Fruit fly (Drosophila melanogaster) Kc167 (cell line): Measurements from ENCODE around the gene janB.
A peak's percentile ranks its signal among the peaks of the same experiment; 100 is the strongest.

Source experiments
- Myc ChIP-seq: fragments of >200 bp; optimal IDR thresholded peaks from 2 replicates; lab custom pipeline; 2017; ENCODE audit warnings: missing external identifiers
- Sin3A ChIP-seq: fragments of >200 bp; optimal IDR thresholded peaks from 2 replicates; lab custom pipeline; 2018; ENCODE audit warnings: missing external identifiers
- h ChIP-seq: fragments of >200 bp; optimal IDR thresholded peaks from 3 replicates; lab custom pipeline; 2018; ENCODE audit warnings: missing external identifiers
- insv ChIP-seq: fragments of >200 bp; optimal IDR thresholded peaks from 3 replicates; lab custom pipeline; 2018; ENCODE audit warnings: missing external identifiers
- psq ChIP-seq: fragments of >200 bp; optimal IDR thresholded peaks from 2 replicates; lab custom pipeline; 2017; ENCODE audit warnings: missing external identifiers
- ttk ChIP-seq: sonication (Bioruptor generic); optimal IDR thresholded peaks from 2 replicates; lab custom pipeline; 2017; ENCODE audit warnings: missing external identifiers

The janB gene

dm6 chr3R:30059944-30060343 is 21.4 kb upstream of the janB start:
- no peak for TF ChIP-seq h (lab: Kevin White, UChicago)
- TF ChIP-seq psq: no peak
- no peak for TF ChIP-seq insv
- TF ChIP-seq Myc: no peak
- TF ChIP-seq Sin3A: no peak
- no peak for TF ChIP-seq ttk

dm6 chr3R:30058057-30058868 is 19.7 kb upstream of the janB start, which contains the start of gene sima:
Gene sima, plus strand, starts transcription at chr3R:30058311.
- TF ChIP-seq Myc (no peak), ttk (no peak), psq (peak; percentile 93)

- no peak for TF ChIP-seq psq
- no peak for TF ChIP-seq h (lab: Kevin White, UChicago)
- no peak for TF ChIP-seq Myc
- no peak for TF ChIP-seq insv
- no peak for TF ChIP-seq ttk
- TF ChIP-seq Sin3A: no peak
Measured at dm6 chr3R:30056592-30057135, 18.1 kb upstream of the janB start, which contains the start of the genes CG7950 and Rpp14a. Gene CG7950, plus strand, starts transcription at chr3R:30056859. Gene Rpp14a, plus strand, starts transcription at chr3R:30056859.

- TF ChIP-seq h (lab: Kevin White, UChicago) (peak; percentile 26), Myc (no peak), Sin3A (no peak), insv (peak; percentile 11), ttk (no peak), psq (no peak)
Measured at dm6 chr3R:30055915-30056544, 17.5 kb upstream of the janB start, which contains the start of the genes Rpp14b and spn-A. Gene Rpp14b, plus strand, starts transcription at chr3R:30055957. Gene spn-A, minus strand, starts transcription at chr3R:30056037.

- TF ChIP-seq h (lab: Kevin White, UChicago): no peak
- TF ChIP-seq ttk: no peak
- TF ChIP-seq insv: no peak
- no peak for TF ChIP-seq psq
- TF ChIP-seq Myc: no peak
- no peak for TF ChIP-seq Sin3A
Measured at dm6 chr3R:30052455-30053046, 14.0 kb upstream of the janB start, which contains the start of gene Jasper. Gene Jasper, plus strand, starts transcription at chr3R:30052514.

- TF ChIP-seq insv (no peak), psq (no peak)
Measured at dm6 chr3R:30051933-30052332, 13.4 kb upstream of the janB start, which contains the start of gene CG15528. Gene CG15528, minus strand, starts transcription at chr3R:30052112.

dm6 chr3R:30050448-30050847 is 11.9 kb upstream of the janB start:
- TF ChIP-seq Sin3A (no peak), psq (no peak), h (lab: Kevin White, UChicago) (no peak), ttk (no peak), Myc (no peak), insv (no peak)

dm6 chr3R:30046029-30047001 is 7.8 kb upstream of the janB start, which contains the start of the genes RpL32 and CG7943:
Gene RpL32, minus strand, starts transcription at chr3R:30046161.
Gene CG7943, plus strand, starts transcription at chr3R:30046470.
- no peak for TF ChIP-seq ttk
- TF ChIP-seq Sin3A: no peak
- TF ChIP-seq h (lab: Kevin White, UChicago): no peak
- no peak for TF ChIP-seq Myc
- no peak for TF ChIP-seq psq
- no peak for TF ChIP-seq insv

- TF ChIP-seq Sin3A (no peak), Myc (no peak), ttk (no peak), psq (no peak), h (lab: Kevin White, UChicago) (no peak), insv (no peak)
Measured at dm6 chr3R:30043139-30043744, 4.7 kb upstream of the janB start, which contains the start of gene Sry-delta. Gene Sry-delta, plus strand, starts transcription at chr3R:30043341.

dm6 chr3R:30040879-30041278 is 2.4 kb upstream of the janB start:
- TF ChIP-seq Myc: no peak
- TF ChIP-seq h (lab: Kevin White, UChicago): no peak

dm6 chr3R:30039494-30039893 is 966 bp upstream of the janB start, which contains the start of the genes janA, Sry-alpha and Sry-beta:
Gene janA, minus strand, starts transcription at chr3R:30039533.
Gene Sry-alpha, plus strand, starts transcription at chr3R:30039719.
Gene Sry-beta, plus strand, starts transcription at chr3R:30039719.
- no peak for TF ChIP-seq Sin3A
- TF ChIP-seq ttk: no peak
- TF ChIP-seq psq: no peak
- TF ChIP-seq insv: no peak
- no peak for TF ChIP-seq Myc
- no peak for TF ChIP-seq h (lab: Kevin White, UChicago)

dm6 chr3R:30037630-30038029 is 898 bp downstream of the janB start, which contains the start of gene ocn:
Gene ocn, minus strand, starts transcription at chr3R:30037730.
- TF ChIP-seq Myc (no peak), insv (no peak), ttk (no peak), psq (no peak), h (lab: Kevin White, UChicago) (no peak), Sin3A (no peak)
